Worm (Caenorhabditis elegans) whole organism, young adult: ENCODE data around the gene attf-2.

ENCODE experiments used
- C06A6.2 ChIP-seq: fragments of 200-800 bp; sonication (Bioruptor generic); conservative IDR thresholded peaks from 2 replicates; pipeline ENCODE4 v1.3.6; 2022; ENCODE audit warnings: missing genetic modification characterization, missing compliant biosample characterization
- C17E4.6 ChIP-seq: fragments of 200-800 bp; sonication (Bioruptor generic); IDR thresholded peaks from 2 replicates; pipeline ENCODE4 v1.3.6; 2022; ENCODE audit warnings: missing genetic modification reagents, missing genetic modification characterization, missing compliant biosample characterization
- F49E8.2 ChIP-seq: sonication (generic microtip); optimal IDR thresholded peaks from 3 replicates; lab custom pipeline; 2017; ENCODE audit warnings: missing genetic modification characterization, mild to moderate bottlenecking, missing compliant biosample characterization, antibody characterized with exemption, moderate library complexity; ENCODE audit not compliant: insufficient read depth
- F55B11.4 ChIP-seq: sonication (generic microtip); optimal IDR thresholded peaks from 2 replicates; lab custom pipeline; 2016; ENCODE audit warnings: missing compliant biosample characterization, missing genetic modification characterization, borderline replicate concordance; ENCODE audit not compliant: insufficient read depth
- T26A5.8 ChIP-seq: sonication (generic microtip); optimal IDR thresholded peaks from 2 replicates; lab custom pipeline; 2016; ENCODE audit warnings: missing genetic modification characterization, missing compliant biosample characterization
- akir-1 ChIP-seq: fragments of 200-800 bp; sonication (Bioruptor generic); optimal IDR thresholded peaks from 2 replicates; lab custom pipeline; 2018; ENCODE audit warnings: mild to moderate bottlenecking, missing genetic modification characterization, moderate library complexity, missing compliant biosample characterization
- athp-1 ChIP-seq: sonication (generic microtip); optimal IDR thresholded peaks from 2 replicates; lab custom pipeline; 2017; ENCODE audit warnings: mild to moderate bottlenecking, missing genetic modification characterization, missing compliant biosample characterization
- attf-5 ChIP-seq: fragments of 200-800 bp; sonication (Bioruptor generic); optimal IDR thresholded peaks from 2 replicates; lab custom pipeline; 2018; ENCODE audit warnings: mild to moderate bottlenecking, missing genetic modification characterization, missing compliant biosample characterization
- cebp-1 ChIP-seq, 2 experiments: fragments of 200-800 bp in 1 of 2; sonication (Bioruptor generic) in 1 of 2; sonication (generic microtip) in 1 of 2; IDR thresholded peaks in 1 of 2; optimal IDR thresholded peaks in 1 of 2; 2 replicates each; pipeline versions ENCODE4 v1.3.6 to Lab custom; 2017 to 2022; ENCODE audit warnings: missing compliant biosample characterization in 2 of 2, missing genetic modification characterization in 2 of 2, mild to moderate bottlenecking in 1 of 2, missing genetic modification reagents in 1 of 2, moderate library complexity in 1 of 2
- ceh-100 ChIP-seq: fragments of 200-800 bp; sonication (Bioruptor generic); IDR thresholded peaks from 2 replicates; pipeline ENCODE4 v1.3.6; 2022; ENCODE audit warnings: missing genetic modification reagents, missing genetic modification characterization, missing compliant biosample characterization
- dox-1 ChIP-seq: fragments of 200-800 bp; sonication (Bioruptor generic); IDR thresholded peaks from 2 replicates; pipeline ENCODE4 v1.3.6; 2022; ENCODE audit warnings: missing genetic modification reagents, missing genetic modification characterization, missing compliant biosample characterization
- hsf-1 ChIP-seq: fragments of 200-800 bp; sonication (Bioruptor generic); IDR thresholded peaks from 2 replicates; pipeline ENCODE4 v1.3.6; 2022; ENCODE audit warnings: missing genetic modification reagents, missing genetic modification characterization, missing compliant biosample characterization
- let-526 ChIP-seq: fragments of 200-800 bp; sonication (Bioruptor generic); IDR thresholded peaks from 2 replicates; pipeline ENCODE4 v1.3.6; 2022; ENCODE audit warnings: missing genetic modification reagents, missing genetic modification characterization, missing compliant biosample characterization
- lin-35 ChIP-seq, 3 experiments: fragments of 150-350 bp in 2 of 3; sonication (generic microtip) in 1 of 3; optimal IDR thresholded peaks; 2 replicates each; lab custom pipeline; 2014 to 2018; ENCODE audit warnings: missing biosample characterization in 3 of 3, missing genetic modification characterization in 3 of 3, missing genetic modification reagents in 3 of 3
- lsl-1 ChIP-seq: fragments of 200-800 bp; sonication (Bioruptor generic); optimal IDR thresholded peaks from 2 replicates; lab custom pipeline; 2018; ENCODE audit warnings: mild to moderate bottlenecking, missing genetic modification characterization, moderate library complexity, missing compliant biosample characterization
- madf-3 ChIP-seq: fragments of 200-800 bp; sonication (Bioruptor generic); IDR thresholded peaks from 2 replicates; pipeline ENCODE4 v1.3.6; 2022; ENCODE audit warnings: missing genetic modification reagents, missing genetic modification characterization, missing compliant biosample characterization
- madf-6 ChIP-seq: fragments of 200-800 bp; sonication (Bioruptor generic); IDR thresholded peaks from 2 replicates; pipeline ENCODE4 v1.3.6; 2022; ENCODE audit warnings: missing genetic modification reagents, missing genetic modification characterization, missing compliant biosample characterization
- mcd-1 ChIP-seq: fragments of 200-800 bp; sonication (Bioruptor generic); IDR thresholded peaks from 2 replicates; pipeline ENCODE4 v1.3.6; 2022; ENCODE audit warnings: missing genetic modification reagents, missing genetic modification characterization, missing compliant biosample characterization
- nfya-2 ChIP-seq: fragments of 200-800 bp; sonication (Bioruptor generic); IDR thresholded peaks from 2 replicates; pipeline ENCODE4 v1.3.6; 2022; ENCODE audit warnings: missing genetic modification reagents, missing genetic modification characterization, missing compliant biosample characterization
- rec-8 ChIP-seq, 2 experiments: sonication (generic microtip); optimal IDR thresholded peaks; 2 replicates each; lab custom pipeline; 2016; ENCODE audit warnings: mild to moderate bottlenecking in 2 of 2, missing genetic modification characterization in 2 of 2, missing genetic modification reagents in 2 of 2, missing genotype in 2 of 2, missing biosample characterization in 1 of 2, missing compliant biosample characterization in 1 of 2, moderate library complexity in 1 of 2
- rpc-1 ChIP-seq, 2 experiments: fragments of 150-350 bp in 1 of 2; sonication (generic microtip) in 1 of 2; optimal IDR thresholded peaks; 2 replicates each; lab custom pipeline; 2014 to 2018; ENCODE audit warnings: missing biosample characterization in 1 of 2, missing genetic modification characterization in 1 of 2, missing genetic modification reagents in 1 of 2, missing genotype in 1 of 2
- sdz-38 ChIP-seq: sonication (generic microtip); optimal IDR thresholded peaks from 2 replicates; lab custom pipeline; 2016; ENCODE audit warnings: missing genotype, missing genetic modification characterization, missing compliant biosample characterization
- snpc-4 ChIP-seq, 5 experiments: fragments of 150-350 bp in 1 of 5; sonication (generic microtip) in 4 of 5; optimal IDR thresholded peaks; 2 replicates each; lab custom pipeline; 2014 to 2018; ENCODE audit warnings: missing genetic modification characterization in 5 of 5, missing biosample characterization in 3 of 5, antibody characterized with exemption in 2 of 5, mild to moderate bottlenecking in 2 of 5, missing compliant biosample characterization in 2 of 5, missing genotype in 2 of 5, moderate library complexity in 2 of 5, missing genetic modification reagents in 1 of 5
- sptf-2 ChIP-seq: fragments of 200-800 bp; sonication (Bioruptor generic); optimal IDR thresholded peaks from 2 replicates; lab custom pipeline; 2018; ENCODE audit warnings: mild to moderate bottlenecking, missing genetic modification characterization, missing compliant biosample characterization
- tbx-9 ChIP-seq: sonication (generic microtip); optimal IDR thresholded peaks from 2 replicates; lab custom pipeline; 2016; ENCODE audit warnings: borderline replicate concordance, missing genetic modification characterization, inconsistent platforms, missing compliant biosample characterization
- zfh-2 ChIP-seq: fragments of 200-800 bp; sonication (Bioruptor generic); conservative IDR thresholded peaks from 2 replicates; pipeline ENCODE4 v1.3.6; 2022; ENCODE audit warnings: missing genetic modification reagents, missing genetic modification characterization, missing compliant biosample characterization
- ztf-18 ChIP-seq: sonication (generic microtip); optimal IDR thresholded peaks from 2 replicates; lab custom pipeline; 2016; ENCODE audit warnings: missing genotype, mild to moderate bottlenecking, missing genetic modification characterization, missing compliant biosample characterization
- ztf-26 ChIP-seq: sonication (generic microtip); optimal IDR thresholded peaks from 2 replicates; lab custom pipeline; 2017; ENCODE audit warnings: missing genetic modification characterization, missing compliant biosample characterization
- ztf-3 ChIP-seq: fragments of 200-800 bp; sonication (Bioruptor generic); optimal IDR thresholded peaks from 2 replicates; lab custom pipeline; 2018; ENCODE audit warnings: mild to moderate bottlenecking, missing genetic modification characterization, missing compliant biosample characterization

The attf-2 gene

DNA sequence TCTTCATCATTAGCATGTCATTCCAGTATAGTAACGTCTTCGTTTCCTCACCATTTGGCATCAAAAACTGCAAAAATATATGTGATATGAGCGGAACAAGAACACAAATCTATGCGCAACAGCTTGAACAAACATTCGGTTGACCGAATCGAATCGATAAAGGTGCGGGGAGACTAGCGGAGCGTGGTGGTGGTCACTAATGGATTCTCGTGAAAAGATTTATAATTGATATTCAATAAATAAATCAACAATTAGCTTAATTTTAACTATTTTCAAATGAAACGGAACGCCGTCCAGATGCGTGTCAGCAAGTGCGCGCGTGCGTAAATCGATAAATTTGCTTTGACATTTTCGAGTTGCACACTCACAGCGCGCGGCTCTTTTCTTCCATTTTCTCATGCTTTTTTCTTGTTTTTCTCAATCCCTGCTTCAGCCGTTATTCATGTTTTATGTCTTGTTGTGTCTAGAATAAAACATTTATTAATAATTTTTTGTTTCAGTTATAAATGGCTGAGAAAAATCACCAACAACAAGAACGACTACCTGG, 25.1 kb upstream of the attf-2 start, which contains the start of the genes C13F10.8, C13F10.6 and kxd-1:
TSS of gene C13F10.8 (minus strand) at position 51 of the 547 bp plus-strand sequence.
TSS of gene C13F10.6 (minus strand) at position 67 of the 547 bp plus-strand sequence.
TSS of gene kxd-1 (plus strand) at position 497 of the 547 bp plus-strand sequence.
- TF ChIP-seq cebp-1 (GFP tag; IDR thresholded peaks at IDR 0.05; lab: Robert Waterston, UW) = no peak
- peak; percentile 38 for TF ChIP-seq cebp-1 (tag; optimal IDR thresholded peaks at IDR 0.05; lab: Kevin White, UChicago)
- peak; percentile 5 for TF ChIP-seq attf-5 (GFP tag; lab: Kevin White, UChicago)
- no peak for TF ChIP-seq akir-1 (GFP tag; lab: Kevin White, UChicago)
- TF ChIP-seq rec-8 (tag; optimal IDR thresholded peaks at IDR 0.05; lab: Kevin White, UChicago) = no peak
- no peak for TF ChIP-seq nfya-2
- no peak for TF ChIP-seq mcd-1
- peak; percentile 40 for TF ChIP-seq ztf-18 (tag; lab: Kevin White, UChicago)
- peak; percentile 19; the same call in 1 of the 2 replicates for TF ChIP-seq madf-6 (GFP tag; lab: Robert Waterston, UW)
- TF ChIP-seq let-526 (GFP tag; lab: Robert Waterston, UW) = no peak
- 0 out of 2 replicates have a peak, but pooled peaks have one; percentile 70 for TF ChIP-seq madf-3 (GFP tag; lab: Robert Waterston, UW)
- TF ChIP-seq, all 124 proteins: peak for 5

DNA sequence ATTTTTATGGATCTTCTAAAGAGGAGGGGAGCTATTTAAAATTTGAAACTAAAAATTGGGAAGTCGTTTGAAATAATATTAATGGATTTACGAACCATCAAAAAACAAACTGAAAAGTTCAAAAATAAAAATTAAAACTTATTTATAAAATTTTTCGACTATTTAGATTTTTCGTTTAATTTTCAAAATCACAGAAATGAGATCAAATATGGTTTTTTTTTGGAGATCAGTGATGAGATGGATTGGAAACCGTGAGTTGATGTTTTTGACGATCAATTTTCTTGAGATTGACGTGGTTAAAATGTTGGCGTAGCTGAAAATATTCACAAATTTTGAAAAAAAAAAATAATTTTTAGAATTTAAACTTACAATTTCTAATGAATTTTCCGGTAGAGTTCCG, 23.1 kb upstream of the attf-2 start, which contains the start of gene C13F10.5:
TSS of gene C13F10.5 (minus strand) at position 101 of the 400 bp plus-strand sequence.
- no peak for TF ChIP-seq hsf-1 (GFP tag; lab: Robert Waterston, UW)
- TF ChIP-seq lsl-1 (GFP tag; lab: Kevin White, UChicago) = no peak
- TF ChIP-seq ztf-26 (tag; lab: Kevin White, UChicago) = no peak
- no peak for TF ChIP-seq sptf-2
- no peak for TF ChIP-seq snpc-4 (GFP tag; optimal IDR thresholded peaks at IDR 0.05; lab: Kevin White, UChicago)
- TF ChIP-seq snpc-4 (tag; optimal IDR thresholded peaks at IDR 0.05; lab: Kevin White, UChicago) = no peak
- no peak for TF ChIP-seq attf-5 (GFP tag; lab: Kevin White, UChicago)
- no peak for TF ChIP-seq tbx-9 (tag; lab: Kevin White, UChicago)
- TF ChIP-seq F55B11.4 (tag; lab: Kevin White, UChicago) = no peak
- no peak for TF ChIP-seq ceh-100 (GFP tag; lab: Robert Waterston, UW)
- no peak for TF ChIP-seq madf-6 (GFP tag; lab: Robert Waterston, UW)

DNA sequence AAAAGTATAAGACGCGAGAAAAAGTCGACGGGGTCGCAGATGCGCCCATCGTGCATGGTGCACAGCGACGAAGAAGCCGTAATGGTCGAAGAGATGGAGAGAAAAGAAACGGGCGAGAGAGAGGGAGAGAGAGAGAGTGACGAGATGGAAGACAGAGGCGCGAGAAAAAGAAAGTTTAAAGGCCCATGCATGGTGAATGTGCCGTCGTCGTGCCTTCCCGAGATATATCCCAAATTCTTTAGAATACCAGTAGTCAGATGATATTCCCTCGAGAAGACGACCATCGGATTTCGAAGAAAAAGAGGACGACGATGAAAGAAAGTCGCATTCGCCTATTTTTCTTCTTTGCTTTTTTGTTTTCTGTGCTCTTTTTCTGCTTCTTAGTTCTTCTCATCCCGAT, 20.1 kb upstream of the attf-2 start:
- no peak for TF ChIP-seq cebp-1 (GFP tag; IDR thresholded peaks at IDR 0.05; lab: Robert Waterston, UW)
- peak; percentile 16 for TF ChIP-seq cebp-1 (tag; optimal IDR thresholded peaks at IDR 0.05; lab: Kevin White, UChicago)
- TF ChIP-seq athp-1 (tag; lab: Kevin White, UChicago) = no peak
- peak; percentile 71 for TF ChIP-seq zfh-2 (GFP tag; lab: Robert Waterston, UW)
- TF ChIP-seq madf-6 (GFP tag; lab: Robert Waterston, UW) = no peak
- 0 out of 2 replicates have a peak, but pooled peaks have one; percentile 22 for TF ChIP-seq hsf-1 (GFP tag; lab: Robert Waterston, UW)
- peak; percentile 8; the same call in 1 of the 2 replicates for TF ChIP-seq dox-1 (GFP tag; lab: Robert Waterston, UW)
- TF ChIP-seq C17E4.6 (GFP tag; lab: Robert Waterston, UW) = no peak
- no peak for TF ChIP-seq T26A5.8 (tag; lab: Kevin White, UChicago)
- TF ChIP-seq ztf-3 (GFP tag; lab: Kevin White, UChicago) = no peak
- no peak for TF ChIP-seq sdz-38
- TF ChIP-seq ztf-18 (tag; lab: Kevin White, UChicago) = no peak
- TF ChIP-seq rpc-1 (optimal IDR thresholded peaks at IDR 0.05; lab: Kevin White, UChicago) = no peak
- no peak for TF ChIP-seq rpc-1 (tag; optimal IDR thresholded peaks at IDR 0.05; lab: Kevin White, UChicago)
- TF ChIP-seq F49E8.2 = no peak
- no peak for TF ChIP-seq lin-35 (GFP tag; optimal IDR thresholded peaks at IDR 0.05; lab: Kevin White, UChicago)
- TF ChIP-seq C06A6.2 (GFP tag; lab: Robert Waterston, UW) = no peak
